Worm (Caenorhabditis elegans): ENCODE results near the gene fbxa-64.

DNA sequence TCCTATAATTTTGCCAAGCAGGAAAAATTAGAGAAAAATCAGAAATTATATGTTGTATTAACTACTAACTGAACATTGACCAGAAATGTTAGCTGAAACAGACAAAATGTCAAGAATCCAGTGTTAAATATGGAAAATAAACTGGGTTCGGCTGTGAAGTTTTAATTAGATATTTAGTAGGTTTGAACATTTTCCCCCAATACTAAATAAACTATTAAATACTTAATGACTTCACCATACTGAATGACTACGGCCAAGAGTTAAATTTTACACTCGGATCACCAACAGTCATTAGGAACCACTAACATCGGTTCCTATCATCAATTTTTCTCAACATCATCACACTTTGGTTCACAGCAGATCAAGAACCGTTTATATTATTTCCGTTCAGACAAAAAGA is 17.4 kb upstream of the fbxa-64 start:
- TF ChIP-seq mep-1 (tag; optimal IDR thresholded peaks at IDR 0.05) (no peak), aly-2 (tag; optimal IDR thresholded peaks at IDR 0.05) (no peak), lsy-2 (tag; optimal IDR thresholded peaks at IDR 0.05) (no peak), lin-35 (GFP tag; optimal IDR thresholded peaks at IDR 0.05) (no peak), pag-3 (tag; optimal IDR thresholded peaks at IDR 0.05; ENCODE audit: borderline replicate concordance, insufficient read depth) (no peak), snpc-4 (tag; optimal IDR thresholded peaks at IDR 0.05) (no peak), nhr-90 (tag; optimal IDR thresholded peaks at IDR 0.05; ENCODE audit: poor library complexity) (no peak), egl-27 (tag; optimal IDR thresholded peaks at IDR 0.05) (no peak), jun-1 (tag; optimal IDR thresholded peaks at IDR 0.05) (no peak), grh-1 (GFP tag; IDR thresholded peaks at IDR 0.05) (no peak), tbx-2 (tag; optimal IDR thresholded peaks at IDR 0.05) (no peak)

All from whole organism, L1 larva.